Worm (Caenorhabditis elegans) whole organism, L2 larva: ENCODE results near the gene C35B1.4.

Experiments
- R02D3.7 ChIP-seq: fragments of 150-350 bp; optimal IDR thresholded peaks from 2 replicates; lab custom pipeline; 2014; ENCODE audit warnings: missing biosample characterization, missing genetic modification characterization
- alr-1 ChIP-seq: fragments of 150-350 bp; optimal IDR thresholded peaks from 2 replicates; lab custom pipeline; 2014; ENCODE audit warnings: missing biosample characterization, missing genetic modification characterization
- ama-1 ChIP-seq: fragments of 150-350 bp; optimal IDR thresholded peaks from 2 replicates; lab custom pipeline; 2018; ENCODE audit warnings: inconsistent platforms
- blmp-1 ChIP-seq: sonication (generic microtip); optimal IDR thresholded peaks from 2 replicates; lab custom pipeline; 2017; ENCODE audit warnings: missing genetic modification characterization, mild to moderate bottlenecking, missing compliant biosample characterization, antibody characterized with exemption, moderate library complexity; ENCODE audit not compliant: insufficient read depth
- egl-27 ChIP-seq: sonication (generic microtip); optimal IDR thresholded peaks from 3 replicates; lab custom pipeline; 2017; ENCODE audit warnings: missing biosample characterization, missing genetic modification reagents, missing genetic modification characterization
- elt-3 ChIP-seq: sonication (generic microtip); optimal IDR thresholded peaks from 2 replicates; lab custom pipeline; 2017; ENCODE audit warnings: missing biosample characterization, missing genetic modification characterization
- fos-1 ChIP-seq: fragments of 150-350 bp; optimal IDR thresholded peaks from 2 replicates; lab custom pipeline; 2014; ENCODE audit warnings: missing biosample characterization, missing genetic modification characterization
- nhr-11 ChIP-seq: fragments of 150-350 bp; optimal IDR thresholded peaks from 2 replicates; lab custom pipeline; 2014; ENCODE audit warnings: missing biosample characterization, missing genetic modification characterization
- sem-4 ChIP-seq: fragments of 150-350 bp; optimal IDR thresholded peaks from 2 replicates; lab custom pipeline; 2014; ENCODE audit warnings: missing biosample characterization, missing genetic modification reagents, missing genetic modification characterization
- snpc-4 ChIP-seq: fragments of 150-350 bp; optimal IDR thresholded peaks from 2 replicates; lab custom pipeline; 2014; ENCODE audit warnings: missing biosample characterization, missing genetic modification characterization
- unc-39 ChIP-seq: fragments of 150-350 bp; optimal IDR thresholded peaks from 2 replicates; lab custom pipeline; 2014; ENCODE audit warnings: missing biosample characterization, missing genetic modification characterization
- ztf-11 ChIP-seq: sonication (generic microtip); optimal IDR thresholded peaks from 2 replicates; lab custom pipeline; 2017; ENCODE audit warnings: missing biosample characterization, missing genetic modification characterization
- ztf-4 ChIP-seq: fragments of 150-350 bp; optimal IDR thresholded peaks from 2 replicates; lab custom pipeline; 2014; ENCODE audit warnings: missing biosample characterization, missing genetic modification characterization

DNA sequence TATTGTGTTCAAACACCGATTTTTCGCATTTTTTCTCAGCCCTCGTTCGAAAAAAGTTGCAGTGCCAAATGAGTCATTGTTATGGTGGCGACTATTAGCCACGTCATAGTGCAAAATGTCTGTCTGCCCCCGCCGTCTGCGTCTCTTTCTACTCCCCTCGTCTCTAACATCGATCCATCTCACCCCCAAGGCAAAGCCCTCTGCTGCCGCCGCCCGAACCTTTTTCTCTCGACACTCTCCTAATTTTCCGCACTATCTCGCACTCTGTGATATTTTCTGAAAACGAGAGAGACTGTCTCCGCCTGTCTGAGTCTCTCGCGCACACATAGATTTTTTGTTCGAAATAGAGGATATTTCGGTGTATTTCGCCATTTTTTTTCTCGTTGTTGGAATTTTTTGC lies 13.5 kb downstream of the C35B1.4 start:
- no peak for TF ChIP-seq alr-1 (tag; lab: Kevin White, UChicago)
- no peak for TF ChIP-seq unc-39 (tag; lab: Kevin White, UChicago)
- TF ChIP-seq ama-1 (lab: Kevin White, UChicago), result no peak
- TF ChIP-seq sem-4 (tag; lab: Kevin White, UChicago), result peak; percentile 54
- TF ChIP-seq egl-27 (tag; lab: Kevin White, UChicago), result peak; percentile 67
- TF ChIP-seq blmp-1 (tag; lab: Kevin White, UChicago), result no peak
- peak; percentile 90 for TF ChIP-seq fos-1
- no peak for TF ChIP-seq ztf-11 (tag; lab: Kevin White, UChicago)
- peak; percentile 49 for TF ChIP-seq snpc-4 (tag; lab: Kevin White, UChicago)
- no peak for TF ChIP-seq R02D3.7 (tag; lab: Kevin White, UChicago)
- no peak for TF ChIP-seq elt-3
- TF ChIP-seq nhr-11 (tag; lab: Kevin White, UChicago), result no peak
- TF ChIP-seq ztf-4 (tag; lab: Kevin White, UChicago), result peak; percentile 55
